Fruit fly (Drosophila melanogaster) whole organism, prepupa: ENCODE results near the gene CG43816.

Source experiments
- CG32006 ChIP-seq: fragments of 200-800 bp; sonication (Bioruptor generic); optimal IDR thresholded peaks from 3 replicates; lab custom pipeline; 2017; ENCODE audit warnings: missing biosample characterization, mild to moderate bottlenecking, missing genetic modification characterization
- CG6808 ChIP-seq: fragments of 200-800 bp; sonication (Bioruptor generic); optimal IDR thresholded peaks from 3 replicates; lab custom pipeline; 2017; ENCODE audit warnings: missing biosample characterization, missing genetic modification characterization, mild to moderate bottlenecking, moderate library complexity, missing genetic modification reagents
- CG8319 ChIP-seq: fragments of 200-800 bp; sonication (Bioruptor generic); optimal IDR thresholded peaks from 3 replicates; lab custom pipeline; 2016; ENCODE audit warnings: missing biosample characterization, missing genetic modification characterization
- CG8632 ChIP-seq: fragments of 200-800 bp; sonication (Bioruptor generic); optimal IDR thresholded peaks from 3 replicates; lab custom pipeline; 2016; ENCODE audit warnings: missing biosample characterization, missing genetic modification characterization
- Gug ChIP-seq: fragments of 200-800 bp; sonication (Bioruptor generic); IDR thresholded peaks from 2 replicates; pipeline ENCODE4 v1.3.6; 2022; ENCODE audit warnings: missing biosample characterization, missing genetic modification characterization
- Lpt ChIP-seq: fragments of 200-800 bp; sonication (Bioruptor generic); optimal IDR thresholded peaks from 3 replicates; lab custom pipeline; 2016; ENCODE audit warnings: missing biosample characterization, missing genetic modification characterization
- acj6 ChIP-seq: fragments of 200-800 bp; sonication (Bioruptor generic); optimal IDR thresholded peaks from 3 replicates; lab custom pipeline; 2016; ENCODE audit warnings: missing biosample characterization, missing genetic modification characterization
- pdm3 ChIP-seq: fragments of 200-800 bp; sonication (Bioruptor generic); optimal IDR thresholded peaks from 3 replicates; lab custom pipeline; 2016; ENCODE audit warnings: missing biosample characterization, missing genetic modification characterization
- ss ChIP-seq, 2 experiments: fragments of 200-800 bp; sonication (Bioruptor generic); optimal IDR thresholded peaks; 2 replicates in 1 of 2; 3 replicates in 1 of 2; lab custom pipeline; 2017 to 2018; ENCODE audit warnings: mild to moderate bottlenecking in 2 of 2, missing biosample characterization in 2 of 2, missing genetic modification characterization in 2 of 2, moderate library complexity in 1 of 2

DNA sequence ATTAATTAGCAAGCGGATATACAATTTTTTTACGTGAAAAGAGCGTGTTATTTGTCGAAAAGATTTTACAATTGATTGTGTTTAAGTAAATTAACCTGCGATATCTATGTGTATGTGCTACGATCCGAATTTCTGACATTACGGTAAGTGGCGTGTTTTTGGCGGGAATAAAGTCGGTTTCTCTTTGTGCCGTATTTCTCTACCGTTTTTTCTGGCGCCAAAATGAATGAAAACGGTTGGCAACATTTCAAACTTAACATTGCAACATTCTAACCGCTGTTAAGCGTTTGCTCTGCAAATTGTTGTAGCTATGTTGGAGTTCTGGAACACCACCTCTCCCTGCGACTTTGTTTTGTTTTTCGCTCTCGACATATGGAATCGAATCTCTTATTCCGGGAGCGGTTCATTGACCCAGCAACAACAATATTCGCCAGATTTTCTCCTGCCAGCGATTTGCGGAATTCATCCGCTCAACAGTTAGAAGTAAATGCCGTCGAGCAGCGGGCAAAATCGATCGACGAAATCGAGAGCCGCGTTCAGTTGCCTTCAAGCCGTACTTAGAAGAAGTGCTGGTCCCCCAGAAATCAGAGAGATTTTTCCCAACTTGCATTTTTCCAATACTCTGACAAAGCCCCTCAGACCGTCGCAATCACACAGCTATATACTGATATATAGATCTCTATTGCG is 38.4 kb downstream of the CG43816 start:
- no peak for TF ChIP-seq Lpt
- TF ChIP-seq acj6 (GFP tag; lab: Kevin White, UChicago): no peak
- no peak for TF ChIP-seq Gug (GFP tag; lab: Robert Waterston, UW)
- no peak for TF ChIP-seq CG8319 (GFP tag; lab: Kevin White, UChicago)
- TF ChIP-seq ss (GFP tag; optimal IDR thresholded peaks at IDR 0.05; lab: Kevin White, UChicago): no peak
- no peak for TF ChIP-seq pdm3 (GFP tag; lab: Kevin White, UChicago)
- TF ChIP-seq CG8632 (GFP tag; lab: Kevin White, UChicago): no peak
- TF ChIP-seq CG6808: no peak
- TF ChIP-seq CG32006 (GFP tag; lab: Kevin White, UChicago): no peak
